Fruit fly (Drosophila melanogaster) ovary, adult (tissue): ENCODE data around the gene CG18178.

Experiments used
- CG17801 ChIP-seq: fragments of 200-800 bp; optimal IDR thresholded peaks from 2 replicates; lab custom pipeline; 2019; ENCODE audit warnings: missing biosample characterization, mild to moderate bottlenecking, missing genetic modification characterization, moderate library complexity; ENCODE audit not compliant: partially characterized antibody

Gene CG18178

dm6 chr3L:9705591-9705990, 13.4 kb downstream of the CG18178 start:
- TF ChIP-seq CG17801 = no peak

- no peak for TF ChIP-seq CG17801
Measured at dm6 chr3L:9704162-9704748, 14.7 kb downstream of the CG18178 start, which contains the start of gene CG16711. TSS of gene CG16711 (plus strand) at chr3L:9704331.

dm6 chr3L:9703495-9703894, 15.4 kb downstream of the CG18178 start, which contains the start of gene CG6761:
TSS of gene CG6761 (minus strand) at chr3L:9703595.
- TF ChIP-seq CG17801 = no peak

dm6 chr3L:9698193-9698642, 20.7 kb downstream of the CG18178 start, which contains the start of gene Ubc4:
TSS of gene Ubc4 (plus strand) at chr3L:9698336.
- peak; percentile 44 for TF ChIP-seq CG17801

- no peak for TF ChIP-seq CG17801
Measured at dm6 chr3L:9697527-9697883, 21.4 kb downstream of the CG18178 start.

dm6 chr3L:9696650-9697526, 22.1 kb downstream of the CG18178 start, which contains the start of gene Prps:
TSS of gene Prps (minus strand) at chr3L:9696700.
- TF ChIP-seq CG17801 = peak; percentile 68

dm6 chr3L:9695647-9696046, 23.3 kb downstream of the CG18178 start:
- no peak for TF ChIP-seq CG17801

- TF ChIP-seq CG17801 = no peak
Measured at dm6 chr3L:9695242-9695641, 23.7 kb downstream of the CG18178 start.

dm6 chr3L:9694867-9695236, 24.1 kb downstream of the CG18178 start:
- TF ChIP-seq CG17801 = no peak

dm6 chr3L:9694169-9694866, 24.6 kb downstream of the CG18178 start:
- no peak for TF ChIP-seq CG17801

dm6 chr3L:9693552-9694133, 25.3 kb downstream of the CG18178 start:
- TF ChIP-seq CG17801 = no peak

dm6 chr3L:9692892-9693551, 25.9 kb downstream of the CG18178 start:
- peak; percentile 41 for TF ChIP-seq CG17801

dm6 chr3L:9692234-9692891, 26.6 kb downstream of the CG18178 start:
- TF ChIP-seq CG17801 = peak; percentile 43

dm6 chr3L:9691476-9691826, 27.5 kb downstream of the CG18178 start:
- no peak for TF ChIP-seq CG17801

dm6 chr3L:9690798-9691475, 28.0 kb downstream of the CG18178 start:
- TF ChIP-seq CG17801 = no peak
